Worm (Caenorhabditis elegans) whole organism, L2 larva: ENCODE data around the gene hex-1.

Experiments
- ama-1 ChIP-seq: fragments of 150-350 bp; optimal IDR thresholded peaks from 2 replicates; lab custom pipeline; 2018; ENCODE audit warnings: inconsistent platforms
- egl-27 ChIP-seq: sonication (generic microtip); optimal IDR thresholded peaks from 3 replicates; lab custom pipeline; 2017; ENCODE audit warnings: missing biosample characterization, missing genetic modification reagents, missing genetic modification characterization
- elt-3 ChIP-seq: sonication (generic microtip); optimal IDR thresholded peaks from 2 replicates; lab custom pipeline; 2017; ENCODE audit warnings: missing biosample characterization, missing genetic modification characterization
- lin-39 ChIP-seq: fragments of 150-350 bp; optimal IDR thresholded peaks from 2 replicates; lab custom pipeline; 2014; ENCODE audit warnings: missing biosample characterization, missing genetic modification reagents, missing genetic modification characterization
- unc-39 ChIP-seq: fragments of 150-350 bp; optimal IDR thresholded peaks from 2 replicates; lab custom pipeline; 2014; ENCODE audit warnings: missing biosample characterization, missing genetic modification characterization
- unc-55 ChIP-seq: fragments of 150-350 bp; sonication (generic microtip); optimal IDR thresholded peaks from 3 replicates; lab custom pipeline; 2014; ENCODE audit warnings: missing biosample characterization, missing genetic modification reagents, missing genetic modification characterization
- ztf-11 ChIP-seq: sonication (generic microtip); optimal IDR thresholded peaks from 2 replicates; lab custom pipeline; 2017; ENCODE audit warnings: missing biosample characterization, missing genetic modification characterization

ce11 chrX:2220850-2221249, at the start of gene hex-1:
- TF ChIP-seq egl-27 (tag; lab: Kevin White, UChicago) (no peak), elt-3 (tag; lab: Kevin White, UChicago) (no peak), unc-39 (tag; lab: Kevin White, UChicago) (no peak), unc-55 (no peak), lin-39 (tag; lab: Kevin White, UChicago) (no peak), ama-1 (lab: Kevin White, UChicago) (no peak), ztf-11 (tag; lab: Kevin White, UChicago) (no peak)
